Worm (Caenorhabditis elegans): ENCODE results near the gene nhr-258.

ce11 chrIV:8042897-8043296 lies 1.8 kb upstream of the nhr-258 start:
- no peak for TF ChIP-seq nhr-77 (tag; optimal IDR thresholded peaks at IDR 0.05)
- TF ChIP-seq aly-2 (tag; optimal IDR thresholded peaks at IDR 0.05): no peak
- TF ChIP-seq ama-1 (optimal IDR thresholded peaks at IDR 0.05): no peak
- TF ChIP-seq ceh-9 (tag; optimal IDR thresholded peaks at IDR 0.05): no peak
- TF ChIP-seq elt-2 (tag; optimal IDR thresholded peaks at IDR 0.05): no peak
- no peak for TF ChIP-seq jun-1 (tag; optimal IDR thresholded peaks at IDR 0.05)
- no peak for TF ChIP-seq fos-1 (tag; optimal IDR thresholded peaks at IDR 0.05)
- TF ChIP-seq pha-4 (tag; optimal IDR thresholded peaks at IDR 0.05): no peak
- TF ChIP-seq nhr-28 (tag; optimal IDR thresholded peaks at IDR 0.05): no peak
- TF ChIP-seq ceh-28 (tag; optimal IDR thresholded peaks at IDR 0.05): no peak
